Worm (Caenorhabditis elegans) whole organism, L3 larva: ENCODE data around the gene str-204.
A peak's percentile ranks its signal among the peaks of the same experiment; 100 is the strongest.

Source experiments
- aly-2 ChIP-seq: fragments of 150-350 bp; optimal IDR thresholded peaks from 2 replicates; lab custom pipeline; 2014; ENCODE audit warnings: missing biosample characterization, missing genetic modification characterization
- ama-1 ChIP-seq: fragments of 150-350 bp; optimal IDR thresholded peaks from 2 replicates; lab custom pipeline; 2018
- egl-27 ChIP-seq: sonication (generic microtip); optimal IDR thresholded peaks from 4 replicates; lab custom pipeline; 2017; ENCODE audit warnings: missing biosample characterization, missing genetic modification reagents, missing genetic modification characterization
- elt-2 ChIP-seq: sonication (generic microtip); optimal IDR thresholded peaks from 2 replicates; lab custom pipeline; 2016; ENCODE audit warnings: missing genetic modification reagents, mild to moderate bottlenecking, missing genetic modification characterization, missing compliant biosample characterization
- fkh-10 ChIP-seq: sonication (generic microtip); optimal IDR thresholded peaks from 2 replicates; lab custom pipeline; 2017; ENCODE audit warnings: missing biosample characterization, missing genetic modification reagents, missing genetic modification characterization
- lin-39 ChIP-seq: fragments of 150-350 bp; optimal IDR thresholded peaks from 2 replicates; lab custom pipeline; 2018; ENCODE audit warnings: missing biosample characterization, missing genetic modification reagents, missing genetic modification characterization
- mml-1 ChIP-seq: fragments of 150-350 bp; sonication (generic microtip); optimal IDR thresholded peaks from 3 replicates; lab custom pipeline; 2014; ENCODE audit warnings: missing biosample characterization, missing genetic modification characterization
- nfya-1 ChIP-seq: sonication (generic microtip); optimal IDR thresholded peaks from 2 replicates; lab custom pipeline; 2017; ENCODE audit warnings: missing genetic modification characterization, mild to moderate bottlenecking, missing compliant biosample characterization, antibody characterized with exemption, moderate library complexity; ENCODE audit not compliant: insufficient read depth
- nhr-12 ChIP-seq: fragments of 150-350 bp; optimal IDR thresholded peaks from 2 replicates; lab custom pipeline; 2014; ENCODE audit warnings: missing biosample characterization, missing genetic modification characterization
- nhr-25 ChIP-seq: sonication (generic microtip); optimal IDR thresholded peaks from 2 replicates; lab custom pipeline; 2017; ENCODE audit warnings: missing biosample characterization, missing genetic modification characterization
- nhr-28 ChIP-seq: fragments of 150-350 bp; optimal IDR thresholded peaks from 2 replicates; lab custom pipeline; 2014; ENCODE audit warnings: missing biosample characterization, missing genetic modification characterization
- nhr-76 ChIP-seq: fragments of 150-350 bp; sonication (generic microtip); optimal IDR thresholded peaks from 5 replicates; lab custom pipeline; 2014; ENCODE audit warnings: missing biosample characterization, missing genetic modification characterization
- nhr-77 ChIP-seq: fragments of 150-350 bp; optimal IDR thresholded peaks from 2 replicates; lab custom pipeline; 2014; ENCODE audit warnings: missing biosample characterization, missing genetic modification characterization
- ztf-11 ChIP-seq: fragments of 150-350 bp; optimal IDR thresholded peaks from 2 replicates; lab custom pipeline; 2014; ENCODE audit warnings: missing biosample characterization, missing genetic modification characterization

ce11 chrV:7186599-7186998 is 27.1 kb downstream of the str-204 start:
- TF ChIP-seq nhr-76 (tag; lab: Kevin White, UChicago) (no peak), ama-1 (lab: Kevin White, UChicago) (no peak), nhr-12 (tag; lab: Kevin White, UChicago) (no peak), nhr-77 (tag; lab: Kevin White, UChicago) (no peak), ztf-11 (tag; lab: Kevin White, UChicago) (no peak), nfya-1 (tag; lab: Kevin White, UChicago) (no peak), mml-1 (tag; lab: Kevin White, UChicago) (no peak), nhr-28 (tag; lab: Kevin White, UChicago) (no peak), egl-27 (no peak), fkh-10 (GFP tag; lab: Kevin White, UChicago) (no peak), lin-39 (no peak), elt-2 (peak; percentile 82), nhr-25 (tag; lab: Kevin White, UChicago) (no peak), aly-2 (no peak)
